Fruit fly (Drosophila melanogaster): ENCODE measurements around the gene Pten.

Pten gene

DNA sequence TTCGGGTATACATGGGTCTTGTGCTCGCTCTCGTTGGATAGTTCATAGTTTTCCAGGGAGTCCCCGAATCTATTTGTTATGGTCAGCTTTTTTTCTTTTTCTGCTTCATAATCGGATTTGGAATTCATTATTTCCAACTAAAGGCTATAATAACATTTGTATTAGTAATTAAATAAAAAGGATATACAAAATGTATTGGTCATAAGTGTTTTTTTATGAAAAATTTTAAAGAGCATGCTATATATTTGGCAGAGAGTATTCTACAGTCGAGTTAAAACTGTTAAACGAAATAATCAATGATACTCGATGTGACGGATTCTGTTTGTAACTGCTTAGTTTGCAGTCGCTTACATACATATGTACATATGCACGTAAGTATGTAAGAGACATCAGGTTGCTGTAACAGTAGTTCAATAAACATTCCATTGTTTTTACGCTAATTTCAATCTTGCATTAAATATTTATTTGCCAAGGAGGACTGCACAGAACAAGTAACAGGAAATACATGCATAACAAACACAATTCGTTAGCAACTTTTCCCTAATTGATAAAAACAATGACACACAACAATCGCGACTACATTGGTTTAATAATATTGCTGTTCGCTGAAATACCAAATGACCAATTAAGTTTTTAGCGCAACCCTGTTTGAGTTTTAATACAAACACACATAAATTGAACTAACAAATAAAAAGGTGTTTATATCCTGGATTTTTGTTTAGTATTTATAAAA lies 38.4 kb upstream of the Pten start (continued):
- TF ChIP-seq ftz-f1 (GFP tag; optimal IDR thresholded peaks at IDR 0.05) (no peak), Ssrp (tag; optimal IDR thresholded peaks at IDR 0.05) (peak; percentile 17), CG7271 (tag; optimal IDR thresholded peaks at IDR 0.05) (no peak), CG4820 (GFP tag; optimal IDR thresholded peaks at IDR 0.05) (no peak), CG6654 (GFP tag; optimal IDR thresholded peaks at IDR 0.05) (no peak), Atf-2 (GFP tag; optimal IDR thresholded peaks at IDR 0.05) (no peak), CG11085 (GFP tag; IDR thresholded peaks at IDR 0.05) (no peak), CG32767 (GFP tag; IDR thresholded peaks at IDR 0.05) (no peak), CG12942 (GFP tag; optimal IDR thresholded peaks at IDR 0.05) (no peak), CG17328 (GFP tag; IDR thresholded peaks at IDR 0.05) (no peak), CG15696 (tag; optimal IDR thresholded peaks at IDR 0.05) (no peak), Eip74EF (GFP tag; optimal IDR thresholded peaks at IDR 0.05) (no peak), corto (GFP tag; optimal IDR thresholded peaks at IDR 0.05) (no peak), vvl (GFP tag; IDR thresholded peaks at IDR 0.05) (peak; percentile 17; the same call in 1 of the 2 replicates), CG3995 (GFP tag; optimal IDR thresholded peaks at IDR 0.05) (no peak), hkb (optimal IDR thresholded peaks at IDR 0.05) (no peak), hkb (GFP tag; IDR thresholded peaks at IDR 0.05) (0 out of 2 replicates have a peak, but pooled peaks have one; percentile 13), CG1832 (GFP tag; optimal IDR thresholded peaks at IDR 0.05) (no peak), mam (GFP tag; optimal IDR thresholded peaks at IDR 0.05) (no peak), dmrt11E (tag; optimal IDR thresholded peaks at IDR 0.05) (peak; percentile 20), Myb (GFP tag; optimal IDR thresholded peaks at IDR 0.05) (no peak), Dek (tag; optimal IDR thresholded peaks at IDR 0.05) (no peak), dpn (GFP tag; optimal IDR thresholded peaks at IDR 0.05) (peak in 1 of 2 experiments; percentile 8), CG14710 (tag; optimal IDR thresholded peaks at IDR 0.05) (no peak), CG12744 (GFP tag; optimal IDR thresholded peaks at IDR 0.05) (no peak)

DNA sequence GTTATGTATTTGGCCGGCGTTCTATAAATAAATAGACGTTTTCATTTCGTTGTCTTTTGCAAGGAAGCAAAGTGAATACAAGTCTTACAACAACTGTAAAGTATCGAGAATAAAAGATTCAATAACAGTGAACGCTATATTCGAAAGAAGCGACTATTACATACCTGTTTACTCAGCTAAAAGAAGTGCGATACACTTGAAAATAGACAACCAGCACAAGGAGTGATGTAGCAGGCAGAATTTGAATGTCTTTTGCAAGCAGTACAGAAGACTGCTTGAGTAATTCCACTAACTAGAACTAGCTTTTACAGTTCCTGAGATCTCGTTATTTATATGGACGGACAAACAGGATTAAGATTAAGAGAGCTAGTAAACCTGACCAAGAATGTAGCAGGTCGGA lies 37.5 kb upstream of the Pten start:
- no peak for TF ChIP-seq otp (GFP tag; IDR thresholded peaks at IDR 0.05)
- TF ChIP-seq Bgb (GFP tag; IDR thresholded peaks at IDR 0.05; ENCODE audit: partially characterized antibody) = peak; percentile 73
- peak; percentile 91 for TF ChIP-seq CG16813 (GFP tag; IDR thresholded peaks at IDR 0.05; ENCODE audit: partially characterized antibody)
- TF ChIP-seq B-H2 (GFP tag; optimal IDR thresholded peaks at IDR 0.05) = peak; percentile 30
- TF ChIP-seq CG10462 (GFP tag; optimal IDR thresholded peaks at IDR 0.05) = peak; percentile 29
- peak; percentile 31 for TF ChIP-seq Dp (GFP tag; optimal IDR thresholded peaks at IDR 0.05)
- peak; percentile 59 for TF ChIP-seq HmgD (GFP tag; optimal IDR thresholded peaks at IDR 0.05)
- peak; percentile 38 for TF ChIP-seq zen (tag; optimal IDR thresholded peaks at IDR 0.05)
- no peak for TF ChIP-seq MTF-1 (GFP tag; optimal IDR thresholded peaks at IDR 0.05; ENCODE audit: borderline replicate concordance)
- peak; percentile 26 for TF ChIP-seq CG2712 (tag; optimal IDR thresholded peaks at IDR 0.05)
- TF ChIP-seq CG31365 (tag; optimal IDR thresholded peaks at IDR 0.05) = peak; percentile 98
- no peak for TF ChIP-seq psq (GFP tag; optimal IDR thresholded peaks at IDR 0.05)
- no peak for TF ChIP-seq wor (GFP tag; IDR thresholded peaks at IDR 0.05)
- TF ChIP-seq BEAF-32 (GFP tag; optimal IDR thresholded peaks at IDR 0.05) = peak; percentile 15
- peak; percentile 53 for TF ChIP-seq D19A (tag; optimal IDR thresholded peaks at IDR 0.05)
- peak; percentile 5 for TF ChIP-seq CG33213 (GFP tag; optimal IDR thresholded peaks at IDR 0.05)
- peak; percentile 49 for TF ChIP-seq Ets97D (GFP tag; optimal IDR thresholded peaks at IDR 0.05)
- TF ChIP-seq MBD-R2 (GFP tag; IDR thresholded peaks at IDR 0.05) = peak; percentile 85
- TF ChIP-seq ato (GFP tag; IDR thresholded peaks at IDR 0.05; ENCODE audit: partially characterized antibody) = peak; percentile 71
- TF ChIP-seq Dfd (GFP tag; optimal IDR thresholded peaks at IDR 0.05) = peak in 1 of 2 experiments; percentile 78
- peak; percentile 91 for TF ChIP-seq CG12155 (GFP tag; optimal IDR thresholded peaks at IDR 0.05)
- peak; percentile 5 for TF ChIP-seq CG4820 (GFP tag; optimal IDR thresholded peaks at IDR 0.05)
- TF ChIP-seq Usf (GFP tag; optimal IDR thresholded peaks at IDR 0.05) = no peak
- TF ChIP-seq CG15601 (tag; optimal IDR thresholded peaks at IDR 0.05) = peak; percentile 22
- TF ChIP-seq ERR (GFP tag; optimal IDR thresholded peaks at IDR 0.05) = no peak
